Fruit fly (Drosophila melanogaster) whole organism, prepupa: ENCODE results near the gene CG5781.

Experiments
- Blimp-1 ChIP-seq: fragments of 200-800 bp; sonication (Bioruptor generic); optimal IDR thresholded peaks from 3 replicates; lab custom pipeline; 2017; ENCODE audit warnings: missing biosample characterization, missing genetic modification characterization, mild to moderate bottlenecking, moderate library complexity, missing genetic modification reagents
- CG10631 ChIP-seq: fragments of 200-800 bp; sonication (Bioruptor generic); optimal IDR thresholded peaks from 2 replicates; lab custom pipeline; 2016; ENCODE audit warnings: missing biosample characterization, missing genetic modification characterization
- CG11294 ChIP-seq: fragments of 200-800 bp; sonication (Bioruptor generic); IDR thresholded peaks from 2 replicates; pipeline ENCODE4 v1.3.6; 2022; ENCODE audit warnings: missing biosample characterization, missing genetic modification characterization
- CG15336 ChIP-seq: fragments of 200-800 bp; sonication (Bioruptor generic); IDR thresholded peaks from 2 replicates; pipeline ENCODE4 v1.3.6; 2022; ENCODE audit warnings: missing biosample characterization, missing genetic modification characterization
- CG1621 ChIP-seq: fragments of 200-800 bp; sonication (Bioruptor generic); optimal IDR thresholded peaks from 3 replicates; lab custom pipeline; 2018; ENCODE audit warnings: missing biosample characterization, mild to moderate bottlenecking, missing genetic modification characterization
- CG16779 ChIP-seq: fragments of 200-800 bp; sonication (Bioruptor generic); optimal IDR thresholded peaks from 3 replicates; lab custom pipeline; 2017; ENCODE audit warnings: missing biosample characterization, mild to moderate bottlenecking, missing genetic modification characterization
- CG3032 ChIP-seq: fragments of 200-800 bp; optimal IDR thresholded peaks from 2 replicates; lab custom pipeline; 2019; ENCODE audit warnings: missing biosample characterization, mild to moderate bottlenecking, missing genetic modification characterization, moderate library complexity
- CG31627 ChIP-seq: fragments of 200-800 bp; sonication (Bioruptor generic); optimal IDR thresholded peaks from 3 replicates; lab custom pipeline; 2016; ENCODE audit warnings: missing biosample characterization, missing genetic modification characterization
- CG32006 ChIP-seq: fragments of 200-800 bp; sonication (Bioruptor generic); optimal IDR thresholded peaks from 3 replicates; lab custom pipeline; 2017; ENCODE audit warnings: missing biosample characterization, mild to moderate bottlenecking, missing genetic modification characterization
- CG34406 ChIP-seq: fragments of 200-800 bp; sonication (Bioruptor generic); optimal IDR thresholded peaks from 3 replicates; lab custom pipeline; 2016; ENCODE audit warnings: missing biosample characterization, missing genetic modification characterization
- CG3919 ChIP-seq: fragments of 200-800 bp; sonication (Bioruptor generic); optimal IDR thresholded peaks from 3 replicates; lab custom pipeline; 2016; ENCODE audit warnings: missing biosample characterization, missing genetic modification characterization
- CG6163 ChIP-seq: fragments of 200-800 bp; sonication (Bioruptor generic); IDR thresholded peaks from 3 replicates; pipeline ENCODE4 v1.3.6; 2022; ENCODE audit warnings: missing biosample characterization, missing genetic modification characterization
- CG6792 ChIP-seq: fragments of 200-800 bp; sonication (Bioruptor generic); optimal IDR thresholded peaks from 3 replicates; lab custom pipeline; 2016; ENCODE audit warnings: missing biosample characterization, missing genetic modification characterization
- CG6808 ChIP-seq: fragments of 200-800 bp; sonication (Bioruptor generic); optimal IDR thresholded peaks from 3 replicates; lab custom pipeline; 2017; ENCODE audit warnings: missing biosample characterization, missing genetic modification characterization, mild to moderate bottlenecking, moderate library complexity, missing genetic modification reagents
- CG6854 ChIP-seq: fragments of 200-800 bp; sonication (Bioruptor generic); optimal IDR thresholded peaks from 2 replicates; lab custom pipeline; 2017; ENCODE audit warnings: missing biosample characterization, mild to moderate bottlenecking, missing genetic modification characterization
- CG9139 ChIP-seq: fragments of 200-800 bp; sonication (Bioruptor generic); optimal IDR thresholded peaks from 3 replicates; lab custom pipeline; 2017; ENCODE audit warnings: missing biosample characterization, mild to moderate bottlenecking, missing genetic modification characterization
- Eip75B ChIP-seq: fragments of 200-800 bp; sonication (Bioruptor generic); optimal IDR thresholded peaks from 3 replicates; lab custom pipeline; 2016; ENCODE audit warnings: missing biosample characterization, missing genetic modification characterization
- Eip78C ChIP-seq: fragments of 200-800 bp; sonication (Bioruptor generic); peaks from one replicate; lab custom pipeline; 2016; ENCODE audit warnings: missing biosample characterization, missing genetic modification characterization
- Ets21C ChIP-seq: fragments of 200-800 bp; sonication (Bioruptor generic); optimal IDR thresholded peaks from 3 replicates; lab custom pipeline; 2016; ENCODE audit warnings: missing biosample characterization, missing genetic modification characterization
- Ets96B ChIP-seq: fragments of 200-800 bp; optimal IDR thresholded peaks from 2 replicates; lab custom pipeline; 2019; ENCODE audit warnings: missing biosample characterization, mild to moderate bottlenecking, missing genetic modification characterization, moderate library complexity
- Gug ChIP-seq: fragments of 200-800 bp; sonication (Bioruptor generic); IDR thresholded peaks from 2 replicates; pipeline ENCODE4 v1.3.6; 2022; ENCODE audit warnings: missing biosample characterization, missing genetic modification characterization
- Hr39 ChIP-seq: fragments of 200-800 bp; sonication (Bioruptor generic); optimal IDR thresholded peaks from 2 replicates; lab custom pipeline; 2016; ENCODE audit warnings: missing biosample characterization, missing genetic modification characterization
- Hr4 ChIP-seq: fragments of 200-800 bp; sonication (Bioruptor generic); optimal IDR thresholded peaks from 3 replicates; lab custom pipeline; 2016; ENCODE audit warnings: missing biosample characterization, missing genetic modification characterization
- Met ChIP-seq: fragments of 200-800 bp; sonication (Bioruptor generic); optimal IDR thresholded peaks from 3 replicates; lab custom pipeline; 2016; ENCODE audit warnings: missing biosample characterization, missing genetic modification characterization
- OdsH ChIP-seq: fragments of 200-800 bp; sonication (Bioruptor generic); optimal IDR thresholded peaks from 3 replicates; lab custom pipeline; 2016; ENCODE audit warnings: missing biosample characterization, missing genetic modification characterization
- Sox102F ChIP-seq: fragments of 200-800 bp; sonication (Bioruptor generic); optimal IDR thresholded peaks from 2 replicates; lab custom pipeline; 2016; ENCODE audit warnings: missing biosample characterization, mild to moderate bottlenecking, missing genetic modification characterization
- Sox14 ChIP-seq: fragments of 200-800 bp; sonication (Bioruptor generic); optimal IDR thresholded peaks from 3 replicates; lab custom pipeline; 2016; ENCODE audit warnings: missing biosample characterization, missing genetic modification characterization
- achi ChIP-seq: fragments of 200-800 bp; sonication (Bioruptor generic); optimal IDR thresholded peaks from 3 replicates; lab custom pipeline; 2016; ENCODE audit warnings: missing biosample characterization, missing genetic modification characterization
- dsx ChIP-seq: fragments of 200-800 bp; optimal IDR thresholded peaks from 3 replicates; lab custom pipeline; 2019; ENCODE audit warnings: missing biosample characterization, mild to moderate bottlenecking, missing genetic modification characterization, moderate library complexity; ENCODE audit not compliant: poor library complexity, severe bottlenecking
- eg ChIP-seq: fragments of 200-800 bp; sonication (Bioruptor generic); IDR thresholded peaks from 3 replicates; pipeline ENCODE4 v1.3.6; 2022; ENCODE audit warnings: missing biosample characterization, missing genetic modification characterization
- fd85E ChIP-seq: fragments of 200-800 bp; sonication (Bioruptor generic); optimal IDR thresholded peaks from 3 replicates; lab custom pipeline; 2016; ENCODE audit warnings: missing biosample characterization, missing genetic modification characterization
- fkh ChIP-seq: fragments of 200-800 bp; sonication (Bioruptor generic); optimal IDR thresholded peaks from 3 replicates; lab custom pipeline; 2017; ENCODE audit warnings: missing biosample characterization, mild to moderate bottlenecking, missing genetic modification characterization, moderate library complexity
- net ChIP-seq: fragments of 200-800 bp; sonication (Bioruptor generic); optimal IDR thresholded peaks from 3 replicates; lab custom pipeline; 2016; ENCODE audit warnings: missing biosample characterization, missing genetic modification characterization
- pdm3 ChIP-seq: fragments of 200-800 bp; sonication (Bioruptor generic); optimal IDR thresholded peaks from 3 replicates; lab custom pipeline; 2016; ENCODE audit warnings: missing biosample characterization, missing genetic modification characterization
- salr ChIP-seq, 2 experiments: fragments of 200-800 bp; sonication (Bioruptor generic); optimal IDR thresholded peaks; 3 replicates each; lab custom pipeline; 2016 to 2018; ENCODE audit warnings: missing biosample characterization in 2 of 2, missing genetic modification characterization in 2 of 2, mild to moderate bottlenecking in 1 of 2
- spab ChIP-seq: fragments of 200-800 bp; sonication (Bioruptor generic); optimal IDR thresholded peaks from 2 replicates; lab custom pipeline; 2017; ENCODE audit warnings: missing biosample characterization, mild to moderate bottlenecking, missing genetic modification characterization, missing genetic modification reagents
- topi ChIP-seq: fragments of 200-800 bp; sonication (Bioruptor generic); optimal IDR thresholded peaks from 3 replicates; lab custom pipeline; 2016; ENCODE audit warnings: missing biosample characterization, missing genetic modification characterization

CG5781 gene

DNA sequence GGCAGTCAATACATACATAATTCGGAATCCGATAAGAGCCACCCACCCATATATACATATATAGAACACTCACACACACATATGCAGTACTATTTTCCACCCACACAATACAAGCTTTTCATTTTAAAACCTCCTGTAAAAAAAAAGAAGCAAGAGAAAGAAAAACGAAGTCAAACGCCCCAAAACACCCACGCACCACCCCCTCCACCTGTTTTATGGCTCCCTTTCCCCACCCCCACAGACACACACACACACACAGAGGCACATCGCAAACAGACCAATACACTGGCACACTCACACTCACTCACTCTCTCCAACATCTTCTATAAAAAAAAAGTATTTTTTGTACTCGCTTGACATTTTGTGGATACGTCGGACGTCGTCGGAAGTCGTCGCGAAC is 39.8 kb downstream of the CG5781 start:
- TF ChIP-seq CG9139 (GFP tag; lab: Kevin White, UChicago) (no peak), Gug (GFP tag; lab: Robert Waterston, UW) (no peak), CG11294 (GFP tag; lab: Robert Waterston, UW) (no peak), CG16779 (tag; lab: Kevin White, UChicago) (no peak), salr (GFP tag; optimal IDR thresholded peaks at IDR 0.05; lab: Kevin White, UChicago) (no peak), pdm3 (GFP tag; lab: Kevin White, UChicago) (no peak), CG6792 (no peak), CG34406 (no peak)

DNA sequence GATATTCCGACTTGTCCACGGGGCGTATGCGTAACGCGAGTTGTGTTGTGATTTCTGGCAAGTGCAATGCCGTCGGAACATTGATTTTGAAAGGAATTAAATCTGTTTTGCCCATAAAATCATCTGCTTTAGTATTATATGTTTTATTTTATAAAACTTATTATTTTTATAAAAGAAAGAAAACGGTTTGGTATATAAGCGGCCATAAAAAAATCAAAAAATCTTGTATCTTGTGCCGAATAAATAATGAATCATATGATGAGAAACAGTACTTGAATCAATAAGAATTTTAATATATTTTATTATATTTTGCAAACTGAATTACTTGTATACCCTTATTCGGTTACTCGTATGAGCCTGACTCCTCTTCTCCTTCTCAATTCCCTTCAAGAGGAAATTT is 40.3 kb downstream of the CG5781 start, which contains the start of gene pdm2:
pdm2 (plus strand) TSS at position 301 of the 400 bp plus-strand sequence.
- TF ChIP-seq CG1621 (tag; lab: Kevin White, UChicago) (no peak), Ets96B (tag; lab: Kevin White, UChicago) (no peak), Hr39 (GFP tag; lab: Kevin White, UChicago) (no peak), spab (GFP tag; lab: Kevin White, UChicago) (no peak), CG10631 (GFP tag; lab: Kevin White, UChicago) (no peak), fd85E (GFP tag; lab: Kevin White, UChicago) (no peak), Met (GFP tag; lab: Kevin White, UChicago) (no peak), fkh (GFP tag; lab: Kevin White, UChicago) (no peak), CG6808 (no peak), Sox102F (GFP tag; lab: Kevin White, UChicago) (no peak), net (GFP tag; lab: Kevin White, UChicago) (no peak), topi (GFP tag; lab: Kevin White, UChicago) (no peak)

DNA sequence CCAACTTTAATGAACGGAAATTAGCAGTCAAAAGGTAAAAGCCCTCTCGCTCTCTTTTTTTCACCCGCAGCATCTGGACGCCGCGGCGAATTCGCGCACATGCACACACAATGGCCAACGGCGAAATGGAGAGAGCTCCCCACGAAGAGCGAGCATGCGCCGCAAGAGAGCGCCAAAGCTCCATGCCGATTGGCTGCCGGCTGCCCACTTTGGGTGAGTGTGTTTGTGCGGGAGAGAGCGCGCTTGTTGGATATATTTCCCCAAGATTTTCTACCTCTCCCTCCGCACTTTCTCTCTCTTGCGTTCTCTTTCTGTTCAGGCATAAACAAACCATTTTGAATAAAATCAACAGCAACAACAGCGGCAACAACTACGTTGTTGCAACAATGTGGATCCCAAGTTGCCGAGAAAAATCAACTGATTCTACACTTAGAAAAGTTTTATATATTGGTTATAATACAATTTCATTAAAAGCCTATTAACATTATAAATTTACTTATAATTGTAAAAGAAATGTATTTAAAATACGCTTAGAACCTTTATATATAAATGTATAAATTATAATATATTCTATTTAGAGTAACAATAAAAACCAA is 41.3 kb downstream of the CG5781 start:
- TF ChIP-seq CG11294 (GFP tag; lab: Robert Waterston, UW) (no peak), CG34406 (no peak), achi (GFP tag; lab: Kevin White, UChicago) (no peak), dsx (GFP tag; lab: Kevin White, UChicago) (peak; percentile 80), CG32006 (GFP tag; lab: Kevin White, UChicago) (peak; percentile 17), CG6854 (GFP tag; lab: Kevin White, UChicago) (peak; percentile 10), Ets21C (no peak), CG1621 (tag; lab: Kevin White, UChicago) (no peak), pdm3 (GFP tag; lab: Kevin White, UChicago) (no peak), OdsH (GFP tag; lab: Kevin White, UChicago) (no peak), eg (GFP tag; lab: Robert Waterston, UW) (no peak), Blimp-1 (GFP tag; lab: Kevin White, UChicago) (no peak), Sox14 (GFP tag; lab: Kevin White, UChicago) (no peak), CG31627 (GFP tag; lab: Kevin White, UChicago) (no peak), salr (GFP tag; optimal IDR thresholded peaks at IDR 0.05; lab: Kevin White, UChicago) (no peak), CG9139 (GFP tag; lab: Kevin White, UChicago) (no peak), CG3032 (tag; lab: Kevin White, UChicago) (peak; percentile 22), spab (GFP tag; lab: Kevin White, UChicago) (no peak), CG6163 (GFP tag; lab: Robert Waterston, UW) (peak; percentile 27; the same call in 1 of the 3 replicates), Eip78C (GFP tag; lab: Kevin White, UChicago) (peak; percentile 76), Hr4 (GFP tag; lab: Kevin White, UChicago) (no peak), CG10631 (GFP tag; lab: Kevin White, UChicago) (peak; percentile 14), CG15336 (GFP tag; lab: Robert Waterston, UW) (peak; percentile 26; the same call in 1 of the 2 replicates), CG3919 (GFP tag; lab: Kevin White, UChicago) (no peak), Eip75B (GFP tag; lab: Kevin White, UChicago) (no peak), fd85E (GFP tag; lab: Kevin White, UChicago) (no peak), Ets96B (tag; lab: Kevin White, UChicago) (peak; percentile 37)
